Worm (Caenorhabditis elegans): ENCODE data around the gene znf-706.

znf-706 gene

DNA sequence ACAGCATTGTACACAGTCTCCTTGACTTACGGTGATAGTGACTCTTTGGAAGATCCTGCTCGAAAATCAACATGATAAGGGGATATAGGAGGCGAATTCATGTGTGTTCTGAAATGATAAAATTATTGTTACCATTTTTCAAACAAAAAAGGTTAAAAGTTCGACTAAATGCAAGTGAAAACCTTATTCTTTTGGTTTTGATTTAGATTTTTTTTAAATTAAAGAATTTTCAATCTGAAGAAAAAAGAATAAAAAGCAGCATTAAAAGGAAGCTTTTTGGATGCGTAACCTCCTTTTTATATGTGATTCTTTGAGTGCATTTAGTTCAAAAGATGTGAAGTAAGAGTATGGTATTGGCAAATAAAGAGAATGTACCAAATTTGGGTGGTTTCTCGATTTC, 39.3 kb upstream of the znf-706 start, which contains the start of gene delm-1:
TSS of gene delm-1 (minus strand) at position 101 of the 400 bp plus-strand sequence.
- TF ChIP-seq pha-4 (GFP tag; IDR thresholded peaks at IDR 0.05) (no peak), pha-4 (tag; optimal IDR thresholded peaks at IDR 0.05) (no peak), nhr-28 (tag; optimal IDR thresholded peaks at IDR 0.05) (no peak), spr-1 (tag; optimal IDR thresholded peaks at IDR 0.05) (no peak), nhr-237 (tag; optimal IDR thresholded peaks at IDR 0.05) (no peak), egl-27 (tag; optimal IDR thresholded peaks at IDR 0.05) (no peak), unc-39 (tag; optimal IDR thresholded peaks at IDR 0.05) (no peak), saeg-2 (GFP tag; IDR thresholded peaks at IDR 0.05) (no peak), hlh-11 (tag; optimal IDR thresholded peaks at IDR 0.05) (no peak), nhr-42 (GFP tag; IDR thresholded peaks at IDR 0.05) (no peak), lin-1 (GFP tag; IDR thresholded peaks at IDR 0.05) (no peak), lir-3 (tag; optimal IDR thresholded peaks at IDR 0.05) (no peak), nhr-76 (tag; optimal IDR thresholded peaks at IDR 0.05) (no peak)

DNA sequence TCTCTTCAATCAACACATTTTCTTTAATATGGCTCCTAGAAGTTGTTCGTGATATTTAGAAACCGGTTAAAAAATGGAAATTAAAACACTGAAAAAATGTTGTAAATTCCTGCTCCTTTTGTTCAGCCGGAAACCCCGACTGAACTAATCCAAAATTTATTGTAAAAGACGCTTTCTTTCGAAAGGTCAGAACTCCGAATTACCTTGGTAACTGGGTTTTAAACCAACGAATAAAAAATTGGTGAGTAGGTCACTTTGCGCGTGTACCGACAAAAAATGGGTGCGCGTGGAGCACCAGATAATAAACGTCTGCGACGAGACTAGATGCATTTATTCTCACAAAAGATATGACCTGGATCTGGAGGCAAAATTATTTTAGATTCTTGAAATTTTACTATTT, 34.6 kb upstream of the znf-706 start:
- TF ChIP-seq tra-1 (GFP tag; IDR thresholded peaks at IDR 0.05), result no peak
- TF ChIP-seq lin-13 (GFP tag; optimal IDR thresholded peaks at IDR 0.05), result peak; percentile 13
- no peak for TF ChIP-seq lin-29 (GFP tag; IDR thresholded peaks at IDR 0.05)
- TF ChIP-seq F10B5.3 (tag; optimal IDR thresholded peaks at IDR 0.05), result no peak
- 0 out of 2 replicates have a peak, but pooled peaks have one; percentile 11 for TF ChIP-seq Y105C5A.15 (GFP tag; IDR thresholded peaks at IDR 0.05)
- 0 out of 2 replicates have a peak, but pooled peaks have one; percentile 26 for TF ChIP-seq nhr-41 (GFP tag; IDR thresholded peaks at IDR 0.05)
- TF ChIP-seq F37D6.2 (tag; optimal IDR thresholded peaks at IDR 0.05), result no peak
- no peak for TF ChIP-seq ztf-11 (tag; optimal IDR thresholded peaks at IDR 0.05)
- peak; percentile 73 for TF ChIP-seq T26A8.4 (GFP tag; IDR thresholded peaks at IDR 0.05)
- TF ChIP-seq dmd-6 (GFP tag; IDR thresholded peaks at IDR 0.05), result no peak
- no peak for TF ChIP-seq ctbp-1 (GFP tag; IDR thresholded peaks at IDR 0.05)
- TF ChIP-seq daf-16 (GFP tag; optimal IDR thresholded peaks at IDR 0.05), result no peak
- peak; percentile 19 for TF ChIP-seq daf-16 (tag; optimal IDR thresholded peaks at IDR 0.05)
- TF ChIP-seq Y48G9A.11 (GFP tag; IDR thresholded peaks at IDR 0.05), result peak; percentile 57
- TF ChIP-seq lim-7 (GFP tag; IDR thresholded peaks at IDR 0.05), result 0 out of 2 replicates have a peak, but pooled peaks have one; percentile 43
- TF ChIP-seq F49E8.2 (tag; optimal IDR thresholded peaks at IDR 0.05; ENCODE audit: borderline replicate concordance), result peak; percentile 51
- 0 out of 2 replicates have a peak, but pooled peaks have one; percentile 27 for TF ChIP-seq zfp-3 (GFP tag; conservative IDR thresholded peaks at IDR 0.05)
- TF ChIP-seq lsy-2 (tag; optimal IDR thresholded peaks at IDR 0.05), result no peak
- peak; percentile 30 for TF ChIP-seq nhr-102 (tag; optimal IDR thresholded peaks at IDR 0.05)
- peak; percentile 70 for TF ChIP-seq arid-1 (GFP tag; conservative IDR thresholded peaks at IDR 0.05)
- peak; percentile 88 for TF ChIP-seq snpc-1.2 (GFP tag; IDR thresholded peaks at IDR 0.05)
- peak; percentile 33 for TF ChIP-seq lin-38 (GFP tag; IDR thresholded peaks at IDR 0.05)
- TF ChIP-seq php-3 (GFP tag; IDR thresholded peaks at IDR 0.05), result 0 out of 2 replicates have a peak, but pooled peaks have one; percentile 18
- no peak for TF ChIP-seq daf-8 (GFP tag; IDR thresholded peaks at IDR 0.05)

DNA sequence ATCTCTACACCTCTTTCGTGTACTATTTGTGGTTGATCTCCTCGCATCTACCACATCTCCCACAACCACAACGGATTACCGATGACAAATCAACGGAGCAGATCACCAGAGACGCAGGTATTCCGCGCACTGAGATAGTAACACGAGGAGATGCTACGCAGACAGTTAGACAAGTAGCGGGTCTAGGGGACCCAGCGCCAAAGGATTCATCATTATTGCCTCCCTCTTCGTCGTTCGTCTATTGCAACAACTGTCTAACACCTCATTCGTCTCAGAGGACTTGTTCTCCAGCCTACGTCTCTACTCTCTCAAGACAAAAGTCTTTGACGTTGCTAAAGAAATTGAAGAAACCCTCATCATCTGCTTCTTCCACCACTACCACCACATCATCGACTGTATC, 25.5 kb upstream of the znf-706 start:
- TF ChIP-seq mxl-3 (GFP tag; optimal IDR thresholded peaks at IDR 0.05), result peak; percentile 67
- no peak for TF ChIP-seq T20F7.1 (GFP tag; optimal IDR thresholded peaks at IDR 0.05)
- no peak for TF ChIP-seq daf-16 (GFP tag; optimal IDR thresholded peaks at IDR 0.05)
- no peak for TF ChIP-seq daf-16 (tag; optimal IDR thresholded peaks at IDR 0.05)
- TF ChIP-seq mep-1 (tag; optimal IDR thresholded peaks at IDR 0.05), result peak; percentile 58
- no peak for TF ChIP-seq nhr-10 (tag; optimal IDR thresholded peaks at IDR 0.05)
- TF ChIP-seq hmg-1.1 (GFP tag; IDR thresholded peaks at IDR 0.05), result 0 out of 2 replicates have a peak, but pooled peaks have one; percentile 41
- TF ChIP-seq nhr-28 (tag; optimal IDR thresholded peaks at IDR 0.05), result peak; percentile 74
- no peak for TF ChIP-seq ztf-7 (tag; optimal IDR thresholded peaks at IDR 0.05)
- TF ChIP-seq dmd-9 (GFP tag; IDR thresholded peaks at IDR 0.05), result no peak
- TF ChIP-seq zip-11 (GFP tag; IDR thresholded peaks at IDR 0.05), result no peak
- no peak for TF ChIP-seq spr-3 (GFP tag; optimal IDR thresholded peaks at IDR 0.05)
- TF ChIP-seq mdl-1 (tag; optimal IDR thresholded peaks at IDR 0.05), result peak; percentile 62 to 84
- TF ChIP-seq T26A8.4 (GFP tag; IDR thresholded peaks at IDR 0.05), result no peak
- peak; percentile 56 for TF ChIP-seq hlh-11 (tag; optimal IDR thresholded peaks at IDR 0.05)
- no peak for TF ChIP-seq lsy-2 (tag; optimal IDR thresholded peaks at IDR 0.05)
- no peak for TF ChIP-seq lin-38 (GFP tag; IDR thresholded peaks at IDR 0.05)
- no peak for TF ChIP-seq dpl-1 (GFP tag; optimal IDR thresholded peaks at IDR 0.05)
- TF ChIP-seq nhr-6 (tag; optimal IDR thresholded peaks at IDR 0.05), result no peak
- TF ChIP-seq lin-13 (GFP tag; optimal IDR thresholded peaks at IDR 0.05), result no peak
- TF ChIP-seq hlh-30 (tag; optimal IDR thresholded peaks at IDR 0.05; ENCODE audit: insufficient read depth), result peak; percentile 72
